Worm (Caenorhabditis elegans): Measurements from ENCODE around the gene Y102E9.3.

Y102E9.3 gene

DNA sequence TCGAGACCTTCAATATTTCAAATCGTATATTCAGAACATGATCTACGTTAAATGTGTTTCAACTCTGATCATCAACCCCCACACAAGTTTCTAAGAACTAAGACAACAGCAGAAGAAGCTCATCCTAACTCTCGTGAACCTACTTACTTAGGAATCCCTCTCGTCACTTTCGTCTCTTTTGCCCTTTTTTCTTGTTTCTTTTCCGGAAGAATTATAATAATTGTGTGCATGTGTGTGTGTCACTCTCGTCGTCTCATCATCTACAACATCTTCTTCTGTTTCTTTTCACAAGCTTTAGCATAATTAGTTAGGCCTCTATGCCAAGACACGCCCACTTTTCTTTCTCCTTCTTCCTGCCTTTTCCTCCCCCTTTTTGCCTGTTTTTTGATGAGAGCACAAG, 43.8 kb downstream of the Y102E9.3 start:
- no peak for TF ChIP-seq ztf-25 (GFP tag; IDR thresholded peaks at IDR 0.05)
- TF ChIP-seq nfya-2 (GFP tag; IDR thresholded peaks at IDR 0.05), result no peak
- TF ChIP-seq unc-62 (GFP tag; optimal IDR thresholded peaks at IDR 0.05), result no peak
- TF ChIP-seq attf-5 (GFP tag; optimal IDR thresholded peaks at IDR 0.05), result no peak
- TF ChIP-seq ztf-22 (GFP tag; optimal IDR thresholded peaks at IDR 0.05), result no peak
- no peak for TF ChIP-seq gei-17 (GFP tag; optimal IDR thresholded peaks at IDR 0.05)
- no peak for TF ChIP-seq aptf-3 (GFP tag; IDR thresholded peaks at IDR 0.05)
